Fruit fly (Drosophila melanogaster) Kc167 (cell line): ENCODE results near the gene CG43346.

ENCODE experiments used
- Myc ChIP-seq: fragments of >200 bp; optimal IDR thresholded peaks from 2 replicates; lab custom pipeline; 2017; ENCODE audit warnings: missing external identifiers
- Sin3A ChIP-seq: fragments of >200 bp; optimal IDR thresholded peaks from 2 replicates; lab custom pipeline; 2018; ENCODE audit warnings: missing external identifiers
- h ChIP-seq: fragments of >200 bp; optimal IDR thresholded peaks from 3 replicates; lab custom pipeline; 2018; ENCODE audit warnings: missing external identifiers
- psq ChIP-seq: fragments of >200 bp; optimal IDR thresholded peaks from 2 replicates; lab custom pipeline; 2017; ENCODE audit warnings: missing external identifiers

dm6 chr2L:21197178-21197577 is 28.8 kb upstream of the CG43346 start:
- TF ChIP-seq Sin3A (lab: Kevin White, UChicago) (no peak), h (no peak), psq (lab: Kevin White, UChicago) (no peak), Myc (no peak)
